Worm (Caenorhabditis elegans) whole organism, young adult: Measurements from ENCODE around the gene clec-141.

Source experiments
- B0019.2 ChIP-seq: fragments of 200-800 bp; sonication (Bioruptor generic); conservative IDR thresholded peaks from 2 replicates; pipeline ENCODE4 v1.3.6; 2022; ENCODE audit warnings: missing genetic modification reagents, missing genetic modification characterization, missing compliant biosample characterization
- B0336.3 ChIP-seq: fragments of 200-800 bp; sonication (Bioruptor generic); IDR thresholded peaks from 2 replicates; pipeline ENCODE4 v1.3.6; 2022; ENCODE audit warnings: missing genetic modification characterization, missing compliant biosample characterization
- C17E4.6 ChIP-seq: fragments of 200-800 bp; sonication (Bioruptor generic); IDR thresholded peaks from 2 replicates; pipeline ENCODE4 v1.3.6; 2022; ENCODE audit warnings: missing genetic modification reagents, missing genetic modification characterization, missing compliant biosample characterization
- F33H1.4 ChIP-seq: fragments of 200-800 bp; sonication (Bioruptor generic); IDR thresholded peaks from 2 replicates; pipeline ENCODE4 v1.3.6; 2022; ENCODE audit warnings: missing genetic modification reagents, missing genetic modification characterization, missing compliant biosample characterization
- F37B4.10 ChIP-seq: fragments of 200-800 bp; sonication (Bioruptor generic); IDR thresholded peaks from 2 replicates; pipeline ENCODE4 v1.3.6; 2022; ENCODE audit warnings: missing genetic modification characterization, missing compliant biosample characterization
- F49E8.2 ChIP-seq: sonication (generic microtip); optimal IDR thresholded peaks from 3 replicates; lab custom pipeline; 2017; ENCODE audit warnings: missing genetic modification characterization, mild to moderate bottlenecking, missing compliant biosample characterization, antibody characterized with exemption, moderate library complexity; ENCODE audit not compliant: insufficient read depth
- F55B11.4 ChIP-seq: sonication (generic microtip); optimal IDR thresholded peaks from 2 replicates; lab custom pipeline; 2016; ENCODE audit warnings: missing compliant biosample characterization, missing genetic modification characterization, borderline replicate concordance; ENCODE audit not compliant: insufficient read depth
- T07F8.4 ChIP-seq: sonication (generic microtip); optimal IDR thresholded peaks from 2 replicates; lab custom pipeline; 2016; ENCODE audit warnings: mild to moderate bottlenecking, missing genetic modification characterization, moderate library complexity, missing compliant biosample characterization
- T26A5.8 ChIP-seq: sonication (generic microtip); optimal IDR thresholded peaks from 2 replicates; lab custom pipeline; 2016; ENCODE audit warnings: missing genetic modification characterization, missing compliant biosample characterization
- Y95B8A.8 ChIP-seq: fragments of 200-800 bp; sonication (Bioruptor generic); IDR thresholded peaks from 2 replicates; pipeline ENCODE4 v1.3.6; 2022; ENCODE audit warnings: missing genetic modification reagents, missing genetic modification characterization, missing compliant biosample characterization
- ZK185.1 ChIP-seq: sonication (generic microtip); optimal IDR thresholded peaks from 2 replicates; lab custom pipeline; 2016; ENCODE audit warnings: mild to moderate bottlenecking, missing genetic modification characterization, missing compliant biosample characterization; ENCODE audit not compliant: poor library complexity, severe bottlenecking
- akir-1 ChIP-seq: fragments of 200-800 bp; sonication (Bioruptor generic); optimal IDR thresholded peaks from 2 replicates; lab custom pipeline; 2018; ENCODE audit warnings: mild to moderate bottlenecking, missing genetic modification characterization, moderate library complexity, missing compliant biosample characterization
- athp-1 ChIP-seq: sonication (generic microtip); optimal IDR thresholded peaks from 2 replicates; lab custom pipeline; 2017; ENCODE audit warnings: mild to moderate bottlenecking, missing genetic modification characterization, missing compliant biosample characterization
- attf-5 ChIP-seq: fragments of 200-800 bp; sonication (Bioruptor generic); optimal IDR thresholded peaks from 2 replicates; lab custom pipeline; 2018; ENCODE audit warnings: mild to moderate bottlenecking, missing genetic modification characterization, missing compliant biosample characterization
- attf-6 ChIP-seq: fragments of 200-800 bp; sonication (Bioruptor generic); IDR thresholded peaks from 2 replicates; pipeline ENCODE4 v1.3.6; 2022; ENCODE audit warnings: missing genetic modification reagents, missing genetic modification characterization, missing compliant biosample characterization
- cebp-2 ChIP-seq: fragments of 200-800 bp; sonication (Bioruptor generic); IDR thresholded peaks from 2 replicates; pipeline ENCODE4 v1.3.6; 2022; ENCODE audit warnings: missing genetic modification characterization, missing compliant biosample characterization
- ceh-40 ChIP-seq: fragments of 200-800 bp; sonication (Bioruptor generic); IDR thresholded peaks from 2 replicates; pipeline ENCODE4 v1.3.6; 2022; ENCODE audit warnings: missing genetic modification characterization, missing compliant biosample characterization
- ceh-58 ChIP-seq: fragments of 200-800 bp; sonication (Bioruptor generic); IDR thresholded peaks from 2 replicates; pipeline ENCODE4 v1.3.6; 2022; ENCODE audit warnings: missing genetic modification characterization, missing compliant biosample characterization
- ceh-79 ChIP-seq: sonication (generic microtip); optimal IDR thresholded peaks from 2 replicates; lab custom pipeline; 2017; ENCODE audit warnings: mild to moderate bottlenecking, missing genetic modification characterization, missing compliant biosample characterization
- dox-1 ChIP-seq: fragments of 200-800 bp; sonication (Bioruptor generic); IDR thresholded peaks from 2 replicates; pipeline ENCODE4 v1.3.6; 2022; ENCODE audit warnings: missing genetic modification reagents, missing genetic modification characterization, missing compliant biosample characterization
- dpff-1 ChIP-seq: sonication (generic microtip); optimal IDR thresholded peaks from 2 replicates; lab custom pipeline; 2017; ENCODE audit warnings: mild to moderate bottlenecking, missing genetic modification characterization, missing compliant biosample characterization
- efl-1 ChIP-seq: fragments of 150-350 bp; optimal IDR thresholded peaks from 2 replicates; lab custom pipeline; 2014; ENCODE audit warnings: missing biosample characterization, missing genetic modification reagents, missing genetic modification characterization
- ekl-4 ChIP-seq: fragments of 200-800 bp; sonication (Bioruptor generic); IDR thresholded peaks from 2 replicates; pipeline ENCODE4 v1.3.6; 2022; ENCODE audit warnings: missing genetic modification reagents, missing genetic modification characterization, missing compliant biosample characterization
- fkh-3 ChIP-seq: sonication (generic microtip); optimal IDR thresholded peaks from 2 replicates; lab custom pipeline; 2016; ENCODE audit warnings: mild to moderate bottlenecking, missing genetic modification characterization, missing compliant biosample characterization
- him-1 ChIP-seq: sonication (generic microtip); optimal IDR thresholded peaks from 2 replicates; lab custom pipeline; 2016; ENCODE audit warnings: missing genotype, missing genetic modification reagents, missing genetic modification characterization, missing compliant biosample characterization
- hrde-1 ChIP-seq: sonication (generic microtip); optimal IDR thresholded peaks from 2 replicates; lab custom pipeline; 2016; ENCODE audit warnings: missing genetic modification characterization, mild to moderate bottlenecking, missing compliant biosample characterization, moderate library complexity, missing genotype, missing genetic modification reagents, borderline replicate concordance
- hsf-1 ChIP-seq: fragments of 200-800 bp; sonication (Bioruptor generic); IDR thresholded peaks from 2 replicates; pipeline ENCODE4 v1.3.6; 2022; ENCODE audit warnings: missing genetic modification reagents, missing genetic modification characterization, missing compliant biosample characterization
- lin-26 ChIP-seq: fragments of 200-800 bp; sonication (Bioruptor generic); IDR thresholded peaks from 2 replicates; pipeline ENCODE4 v1.3.6; 2022; ENCODE audit warnings: missing genetic modification reagents, missing genetic modification characterization, missing compliant biosample characterization
- lin-54 ChIP-seq: fragments of 200-800 bp; sonication (Bioruptor generic); optimal IDR thresholded peaks from 2 replicates; lab custom pipeline; 2018; ENCODE audit warnings: mild to moderate bottlenecking, missing genetic modification characterization, missing compliant biosample characterization
- lir-1 ChIP-seq: fragments of 200-800 bp; sonication (Bioruptor generic); conservative IDR thresholded peaks from 2 replicates; pipeline ENCODE4 v1.3.6; 2022; ENCODE audit warnings: missing genetic modification reagents, missing genetic modification characterization, missing compliant biosample characterization
- lsl-1 ChIP-seq: fragments of 200-800 bp; sonication (Bioruptor generic); optimal IDR thresholded peaks from 2 replicates; lab custom pipeline; 2018; ENCODE audit warnings: mild to moderate bottlenecking, missing genetic modification characterization, moderate library complexity, missing compliant biosample characterization
- madf-10 ChIP-seq: sonication (generic microtip); optimal IDR thresholded peaks from 2 replicates; lab custom pipeline; 2016; ENCODE audit warnings: mild to moderate bottlenecking, missing genetic modification characterization, missing compliant biosample characterization
- madf-3 ChIP-seq: fragments of 200-800 bp; sonication (Bioruptor generic); IDR thresholded peaks from 2 replicates; pipeline ENCODE4 v1.3.6; 2022; ENCODE audit warnings: missing genetic modification reagents, missing genetic modification characterization, missing compliant biosample characterization
- madf-6 ChIP-seq: fragments of 200-800 bp; sonication (Bioruptor generic); IDR thresholded peaks from 2 replicates; pipeline ENCODE4 v1.3.6; 2022; ENCODE audit warnings: missing genetic modification reagents, missing genetic modification characterization, missing compliant biosample characterization
- madf-8 ChIP-seq: fragments of 200-800 bp; sonication (Bioruptor generic); conservative IDR thresholded peaks from 2 replicates; pipeline ENCODE4 v1.3.6; 2022; ENCODE audit warnings: missing genetic modification reagents, missing genetic modification characterization, missing compliant biosample characterization
- mcd-1 ChIP-seq: fragments of 200-800 bp; sonication (Bioruptor generic); IDR thresholded peaks from 2 replicates; pipeline ENCODE4 v1.3.6; 2022; ENCODE audit warnings: missing genetic modification reagents, missing genetic modification characterization, missing compliant biosample characterization
- nhr-80 ChIP-seq: sonication (generic microtip); optimal IDR thresholded peaks from 2 replicates; lab custom pipeline; 2016; ENCODE audit warnings: missing genetic modification characterization, missing compliant biosample characterization
- pha-4 ChIP-seq: fragments of 150-350 bp; sonication (generic microtip); optimal IDR thresholded peaks from 2 replicates; lab custom pipeline; 2014; ENCODE audit warnings: missing biosample characterization, missing genetic modification reagents, missing genetic modification characterization
- rpc-1 ChIP-seq, 2 experiments: fragments of 150-350 bp in 1 of 2; sonication (generic microtip) in 1 of 2; optimal IDR thresholded peaks; 2 replicates each; lab custom pipeline; 2014 to 2018; ENCODE audit warnings: missing biosample characterization in 1 of 2, missing genetic modification characterization in 1 of 2, missing genetic modification reagents in 1 of 2, missing genotype in 1 of 2
- snpc-1.3 ChIP-seq: sonication (generic microtip); optimal IDR thresholded peaks from 2 replicates; lab custom pipeline; 2017; ENCODE audit warnings: missing genetic modification characterization, mild to moderate bottlenecking, missing compliant biosample characterization, antibody characterized with exemption, moderate library complexity, missing genotype, missing genetic modification reagents; ENCODE audit not compliant: insufficient read depth
- tbp1 ChIP-seq: fragments of 200-800 bp; sonication (Bioruptor generic); optimal IDR thresholded peaks from 2 replicates; lab custom pipeline; 2018; ENCODE audit warnings: mild to moderate bottlenecking, missing genetic modification characterization, missing compliant biosample characterization
- tlf-1 ChIP-seq: fragments of 200-800 bp; sonication (Bioruptor generic); optimal IDR thresholded peaks from 2 replicates; lab custom pipeline; 2018; ENCODE audit warnings: mild to moderate bottlenecking, missing genetic modification characterization, missing compliant biosample characterization
- xnd-1 ChIP-seq: sonication (generic microtip); optimal IDR thresholded peaks from 2 replicates; lab custom pipeline; 2016; ENCODE audit warnings: missing genotype, missing genetic modification reagents, missing genetic modification characterization, missing compliant biosample characterization
- ztf-18 ChIP-seq: sonication (generic microtip); optimal IDR thresholded peaks from 2 replicates; lab custom pipeline; 2016; ENCODE audit warnings: missing genotype, mild to moderate bottlenecking, missing genetic modification characterization, missing compliant biosample characterization
- ztf-26 ChIP-seq: sonication (generic microtip); optimal IDR thresholded peaks from 2 replicates; lab custom pipeline; 2017; ENCODE audit warnings: missing genetic modification characterization, missing compliant biosample characterization
- ztf-28 ChIP-seq: fragments of 200-800 bp; sonication (Bioruptor generic); IDR thresholded peaks from 2 replicates; pipeline ENCODE4 v1.3.6; 2022; ENCODE audit warnings: missing genetic modification reagents, missing genetic modification characterization, missing compliant biosample characterization

Gene clec-141

DNA sequence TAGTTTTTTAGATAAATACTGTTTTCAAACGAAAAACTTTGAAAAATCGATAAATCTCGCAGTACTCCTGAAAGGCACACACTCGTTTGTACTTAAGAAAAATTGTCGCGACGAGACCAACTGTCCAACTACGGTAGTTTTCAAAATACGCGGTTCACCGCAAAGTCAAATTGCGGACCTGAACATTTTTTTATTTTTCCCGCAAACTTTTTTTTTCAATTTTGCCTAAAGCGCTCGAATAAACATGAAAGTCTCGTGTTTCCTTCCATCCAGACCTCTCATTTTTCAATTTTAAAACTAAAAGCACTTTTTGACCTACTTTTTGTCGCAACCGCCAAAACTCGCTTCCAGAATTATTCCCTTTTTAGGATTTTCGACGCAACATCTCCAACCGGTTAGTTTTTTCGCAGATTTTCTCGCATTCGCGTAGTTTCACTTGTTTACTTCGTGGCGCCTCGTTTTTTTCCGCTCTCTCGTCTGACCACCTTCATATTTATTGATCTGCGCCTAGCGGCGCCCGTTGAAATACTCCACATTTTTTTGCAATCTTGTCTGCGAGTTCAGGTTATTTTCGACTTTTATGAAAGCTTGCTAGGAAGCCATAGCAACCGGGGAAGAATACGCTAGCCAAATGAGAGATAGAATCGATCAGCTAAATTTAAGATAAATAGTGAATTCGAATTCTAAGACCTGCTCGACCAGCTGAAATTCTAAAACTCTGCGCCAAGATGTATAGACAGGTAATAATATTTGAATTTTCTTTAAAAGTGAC, 29.8 kb downstream of the clec-141 start, which contains the start of gene prdx-2 (continued):
- TF ChIP-seq dpff-1 (no peak), attf-6 (GFP tag; lab: Robert Waterston, UW) (peak; percentile 68; the same call in 1 of the 2 replicates), attf-5 (GFP tag; lab: Kevin White, UChicago) (no peak), F33H1.4 (GFP tag; lab: Robert Waterston, UW) (peak; percentile 90), ztf-28 (0 out of 2 replicates have a peak, but pooled peaks have one; percentile 4), hrde-1 (tag; lab: Kevin White, UChicago) (no peak), snpc-1.3 (tag; lab: Kevin White, UChicago) (no peak), Y95B8A.8 (GFP tag; lab: Robert Waterston, UW) (peak; percentile 67; the same call in 1 of the 2 replicates), B0336.3 (GFP tag; lab: Robert Waterston, UW) (peak; percentile 73), dox-1 (GFP tag; lab: Robert Waterston, UW) (peak; percentile 82), F49E8.2 (peak; percentile 16), C17E4.6 (peak; percentile 75), pha-4 (tag; lab: Kevin White, UChicago) (no peak), lin-26 (GFP tag; lab: Robert Waterston, UW) (no peak), F55B11.4 (tag; lab: Kevin White, UChicago) (no peak), lir-1 (GFP tag; lab: Robert Waterston, UW) (no peak; the same call in 1 of the 2 replicates), B0019.2 (GFP tag; lab: Robert Waterston, UW) (peak; percentile 73), ztf-26 (no peak), ztf-18 (peak; percentile 22), T26A5.8 (tag; lab: Kevin White, UChicago) (no peak), F37B4.10 (GFP tag; lab: Robert Waterston, UW) (no peak), ceh-40 (GFP tag; lab: Robert Waterston, UW) (no peak), madf-6 (peak; percentile 96), ceh-58 (GFP tag; lab: Robert Waterston, UW) (no peak), mcd-1 (GFP tag; lab: Robert Waterston, UW) (peak; percentile 40; the same call in 1 of the 2 replicates), fkh-3 (tag; lab: Kevin White, UChicago) (no peak), tbp1 (GFP tag; lab: Kevin White, UChicago) (peak; percentile 59), xnd-1 (tag; lab: Kevin White, UChicago) (peak; percentile 84), hsf-1 (GFP tag; lab: Robert Waterston, UW) (peak; percentile 74), lsl-1 (peak; percentile 98), tlf-1 (peak; percentile 81), ekl-4 (GFP tag; lab: Robert Waterston, UW) (peak; percentile 70; the same call in 1 of the 2 replicates), efl-1 (GFP tag; lab: Kevin White, UChicago) (peak; percentile 87), athp-1 (tag; lab: Kevin White, UChicago) (peak; percentile 44), akir-1 (GFP tag; lab: Kevin White, UChicago) (no peak), ceh-79 (no peak), cebp-2 (GFP tag; lab: Robert Waterston, UW) (no peak), ZK185.1 (no peak), madf-10 (no peak), nhr-80 (tag; lab: Kevin White, UChicago) (no peak), rpc-1 (optimal IDR thresholded peaks at IDR 0.05; lab: Kevin White, UChicago) (no peak), rpc-1 (tag; optimal IDR thresholded peaks at IDR 0.05; lab: Kevin White, UChicago) (no peak), lin-54 (GFP tag; lab: Kevin White, UChicago) (peak; percentile 75), him-1 (peak; percentile 25), madf-8 (GFP tag; lab: Robert Waterston, UW) (peak; percentile 89), T07F8.4 (tag; lab: Kevin White, UChicago) (no peak), madf-3 (GFP tag; lab: Robert Waterston, UW) (peak; percentile 86; the same call in 1 of the 2 replicates)
